Worm (Caenorhabditis elegans): Measurements from ENCODE around the gene F53H1.4.

DNA sequence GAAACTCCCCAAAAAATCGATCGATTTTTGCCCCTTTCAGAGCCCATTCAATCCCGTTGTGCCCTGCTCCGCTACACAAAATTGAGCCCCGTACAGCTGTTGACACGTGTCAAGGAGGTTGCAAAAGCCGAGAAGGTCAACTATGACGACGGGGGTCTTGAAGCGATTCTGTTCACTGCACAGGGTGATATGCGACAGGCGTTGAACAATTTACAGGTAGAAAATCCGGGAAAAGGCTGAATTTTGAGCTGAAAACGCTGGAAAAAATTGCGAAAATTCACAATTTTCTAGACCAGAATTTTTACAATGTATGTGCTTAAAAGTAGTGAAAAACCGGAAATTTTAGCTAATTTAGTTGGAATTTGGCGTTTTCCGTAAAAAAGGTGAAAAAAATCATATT is 39.4 kb downstream of the F53H1.4 start:
- TF ChIP-seq ztf-28 (GFP tag; IDR thresholded peaks at IDR 0.05) (no peak), snpc-4 (GFP tag; optimal IDR thresholded peaks at IDR 0.05) (no peak), snpc-4 (tag; optimal IDR thresholded peaks at IDR 0.05) (no peak), nfya-2 (GFP tag; IDR thresholded peaks at IDR 0.05) (no peak), cebp-1 (GFP tag; IDR thresholded peaks at IDR 0.05) (no peak), cebp-1 (tag; optimal IDR thresholded peaks at IDR 0.05) (no peak)

Data from whole organism, young adult.